Worm (Caenorhabditis elegans) whole organism, mixed stage, embryonic: Measurements from ENCODE around the gene spin-1.

Experiments used
- ces-1 ChIP-seq: fragments of 150-350 bp; optimal IDR thresholded peaks from 2 replicates; lab custom pipeline; 2014; ENCODE audit warnings: missing biosample characterization, missing genetic modification reagents, missing genetic modification characterization
- elt-3 ChIP-seq: fragments of 150-350 bp; optimal IDR thresholded peaks from 2 replicates; lab custom pipeline; 2014; ENCODE audit warnings: missing biosample characterization, missing genetic modification characterization
- nhr-2 ChIP-seq: fragments of 150-350 bp; optimal IDR thresholded peaks from 2 replicates; lab custom pipeline; 2014; ENCODE audit warnings: missing biosample characterization, missing genetic modification characterization
- nhr-76 ChIP-seq: sonication (generic microtip); optimal IDR thresholded peaks from 2 replicates; lab custom pipeline; 2017; ENCODE audit warnings: missing biosample characterization, missing genetic modification characterization
- pha-4 ChIP-seq: fragments of 150-350 bp; optimal IDR thresholded peaks from 2 replicates; lab custom pipeline; 2018; ENCODE audit warnings: missing biosample characterization, missing genetic modification reagents, missing genetic modification characterization
- snpc-4 ChIP-seq: fragments of 150-350 bp; optimal IDR thresholded peaks from 2 replicates; lab custom pipeline; 2014; ENCODE audit warnings: missing biosample characterization, missing genetic modification characterization

- TF ChIP-seq nhr-76 (tag; lab: Kevin White, UChicago): no peak
- no peak for TF ChIP-seq snpc-4 (tag; lab: Kevin White, UChicago)
- TF ChIP-seq ces-1: no peak
- no peak for TF ChIP-seq pha-4 (tag; lab: Kevin White, UChicago)
- no peak for TF ChIP-seq nhr-2 (tag; lab: Kevin White, UChicago)
- TF ChIP-seq elt-3 (tag; lab: Kevin White, UChicago): no peak
Observed at ce11 chrV:12120381-12120780, 5.6 kb downstream of the spin-1 start, which contains the start of gene C13C4.7.
